Worm (Caenorhabditis elegans) whole organism, L4 larva: ENCODE data around the gene F42A6.2.

Experiments used
- F10B5.3 ChIP-seq: sonication (generic microtip); optimal IDR thresholded peaks from 2 replicates; lab custom pipeline; 2016; ENCODE audit warnings: mild to moderate bottlenecking, missing genetic modification characterization, missing compliant biosample characterization
- T20F7.1 ChIP-seq: fragments of 200-800 bp; sonication (Bioruptor generic); optimal IDR thresholded peaks from 2 replicates; lab custom pipeline; 2018; ENCODE audit warnings: mild to moderate bottlenecking, missing genetic modification characterization, missing compliant biosample characterization
- Y75B8A.6 ChIP-seq: fragments of 200-800 bp; sonication (Bioruptor generic); IDR thresholded peaks from 2 replicates; pipeline ENCODE4 v1.3.6; 2022; ENCODE audit warnings: missing genetic modification reagents, missing genetic modification characterization, missing compliant biosample characterization
- aha-1 ChIP-seq: fragments of 150-350 bp; peaks from one replicate; lab custom pipeline; 2014; ENCODE audit warnings: missing biosample characterization, missing genetic modification characterization
- ama-1 ChIP-seq: fragments of 150-350 bp; optimal IDR thresholded peaks from 2 replicates; lab custom pipeline; 2014; ENCODE audit warnings: inconsistent platforms, mixed read lengths
- arid-1 ChIP-seq: fragments of 200-800 bp; sonication (Bioruptor generic); conservative IDR thresholded peaks from 2 replicates; pipeline ENCODE4 v1.3.6; 2022; ENCODE audit warnings: missing genetic modification reagents, missing genetic modification characterization, missing compliant biosample characterization
- cey-2 ChIP-seq: sonication (generic microtip); optimal IDR thresholded peaks from 3 replicates; lab custom pipeline; 2017; ENCODE audit warnings: missing genetic modification characterization, mild to moderate bottlenecking, missing compliant biosample characterization, antibody characterized with exemption, borderline replicate concordance; ENCODE audit not compliant: insufficient read depth
- daf-16 ChIP-seq, 3 experiments: sonication (generic microtip); optimal IDR thresholded peaks; 2 replicates each; lab custom pipeline; 2016 to 2017; ENCODE audit warnings: missing genetic modification characterization in 3 of 3, missing genetic modification reagents in 3 of 3, mild to moderate bottlenecking in 2 of 3, missing compliant biosample characterization in 2 of 3, missing biosample characterization in 1 of 3, moderate library complexity in 1 of 3
- dmd-6 ChIP-seq: fragments of 200-800 bp; sonication (Bioruptor generic); IDR thresholded peaks from 2 replicates; pipeline ENCODE4 v1.3.6; 2022; ENCODE audit warnings: missing genetic modification reagents, missing genetic modification characterization, missing compliant biosample characterization
- dmd-8 ChIP-seq: fragments of 200-800 bp; sonication (Bioruptor generic); IDR thresholded peaks from 2 replicates; pipeline ENCODE4 v1.3.6; 2022; ENCODE audit warnings: missing genetic modification characterization, missing compliant biosample characterization
- dpl-1 ChIP-seq: fragments of 150-350 bp; optimal IDR thresholded peaks from 2 replicates; lab custom pipeline; 2014; ENCODE audit warnings: missing biosample characterization, missing genetic modification reagents, missing genetic modification characterization
- duxl-1 ChIP-seq: sonication (generic microtip); optimal IDR thresholded peaks from 2 replicates; lab custom pipeline; 2016; ENCODE audit warnings: mild to moderate bottlenecking, missing genetic modification characterization, moderate library complexity, missing compliant biosample characterization; ENCODE audit not compliant: poor library complexity
- dve-1 ChIP-seq: sonication (generic microtip); optimal IDR thresholded peaks from 2 replicates; lab custom pipeline; 2017; ENCODE audit warnings: antibody characterized with exemption, mild to moderate bottlenecking, missing genetic modification characterization, missing compliant biosample characterization; ENCODE audit not compliant: insufficient read depth
- egl-27 ChIP-seq: sonication (generic microtip); optimal IDR thresholded peaks from 3 replicates; lab custom pipeline; 2017; ENCODE audit warnings: missing biosample characterization, missing genetic modification reagents, missing genetic modification characterization
- hlh-11 ChIP-seq: fragments of 200-800 bp; sonication (Bioruptor generic); optimal IDR thresholded peaks from 2 replicates; lab custom pipeline; 2018; ENCODE audit warnings: mild to moderate bottlenecking, missing genetic modification characterization, missing compliant biosample characterization
- lim-7 ChIP-seq: fragments of 200-800 bp; sonication (Bioruptor generic); IDR thresholded peaks from 2 replicates; pipeline ENCODE4 v1.3.6; 2022; ENCODE audit warnings: missing genetic modification characterization, missing compliant biosample characterization
- lin-1 ChIP-seq: fragments of 200-800 bp; sonication (Bioruptor generic); IDR thresholded peaks from 2 replicates; pipeline ENCODE4 v1.3.6; 2022; ENCODE audit warnings: missing genetic modification reagents, missing genetic modification characterization, missing compliant biosample characterization
- lin-15B ChIP-seq: fragments of 150-350 bp; sonication (generic microtip); optimal IDR thresholded peaks from 3 replicates; lab custom pipeline; 2014; ENCODE audit warnings: missing biosample characterization, missing genetic modification characterization
- lin-29 ChIP-seq: fragments of 200-800 bp; sonication (Bioruptor generic); IDR thresholded peaks from 2 replicates; pipeline ENCODE4 v1.3.6; 2022; ENCODE audit warnings: missing genetic modification reagents, missing genetic modification characterization, missing compliant biosample characterization
- lin-38 ChIP-seq: fragments of 200-800 bp; sonication (Bioruptor generic); IDR thresholded peaks from 2 replicates; pipeline ENCODE4 v1.3.6; 2022; ENCODE audit warnings: missing genetic modification reagents, missing genetic modification characterization, missing compliant biosample characterization
- lin-39 ChIP-seq: fragments of 150-350 bp; optimal IDR thresholded peaks from 2 replicates; lab custom pipeline; 2014; ENCODE audit warnings: missing biosample characterization, missing genetic modification reagents, missing genetic modification characterization
- lsy-2 ChIP-seq, 2 experiments: fragments of 150-350 bp in 1 of 2; sonication (generic microtip) in 1 of 2; optimal IDR thresholded peaks; 2 replicates each; lab custom pipeline; 2014 to 2017; ENCODE audit warnings: missing biosample characterization in 2 of 2, missing genetic modification characterization in 2 of 2
- madf-5 ChIP-seq, 2 experiments: fragments of 200-800 bp; sonication (Bioruptor generic); IDR thresholded peaks; 2 replicates each; pipeline ENCODE4 v1.3.6; 2022; ENCODE audit warnings: missing compliant biosample characterization in 2 of 2, missing genetic modification characterization in 2 of 2
- mep-1 ChIP-seq: fragments of 150-350 bp; sonication (generic microtip); optimal IDR thresholded peaks from 3 replicates; lab custom pipeline; 2014; ENCODE audit warnings: missing biosample characterization, missing genetic modification characterization
- mes-2 ChIP-seq: sonication (generic microtip); optimal IDR thresholded peaks from 2 replicates; lab custom pipeline; 2016; ENCODE audit warnings: missing genotype, mild to moderate bottlenecking, missing genetic modification characterization, missing compliant biosample characterization; ENCODE audit not compliant: poor library complexity, severe bottlenecking
- mxl-3 ChIP-seq: fragments of 200-800 bp; sonication (Bioruptor generic); optimal IDR thresholded peaks from 2 replicates; lab custom pipeline; 2018; ENCODE audit warnings: mild to moderate bottlenecking, missing genetic modification characterization, missing compliant biosample characterization
- nhr-102 ChIP-seq: sonication (generic microtip); optimal IDR thresholded peaks from 2 replicates; lab custom pipeline; 2016; ENCODE audit warnings: mild to moderate bottlenecking, missing genetic modification characterization, moderate library complexity, missing compliant biosample characterization
- nhr-25 ChIP-seq: sonication (generic microtip); optimal IDR thresholded peaks from 2 replicates; lab custom pipeline; 2017; ENCODE audit warnings: missing genetic modification characterization, mild to moderate bottlenecking, missing compliant biosample characterization, antibody characterized with exemption, moderate library complexity, borderline replicate concordance; ENCODE audit not compliant: insufficient read depth
- nhr-28 ChIP-seq: fragments of 150-350 bp; optimal IDR thresholded peaks from 2 replicates; lab custom pipeline; 2014; ENCODE audit warnings: missing biosample characterization, missing genetic modification characterization
- nhr-42 ChIP-seq: fragments of 200-800 bp; sonication (Bioruptor generic); IDR thresholded peaks from 2 replicates; pipeline ENCODE4 v1.3.6; 2022; ENCODE audit warnings: missing genetic modification characterization, missing compliant biosample characterization
- nhr-6 ChIP-seq: fragments of 150-350 bp; optimal IDR thresholded peaks from 2 replicates; lab custom pipeline; 2014; ENCODE audit warnings: missing biosample characterization, missing genetic modification characterization
- nhr-77 ChIP-seq: fragments of 150-350 bp; optimal IDR thresholded peaks from 2 replicates; lab custom pipeline; 2014; ENCODE audit warnings: missing biosample characterization, missing genetic modification characterization
- pha-4 ChIP-seq, 2 experiments: fragments of 150-350 bp in 1 of 2; fragments of 200-800 bp in 1 of 2; sonication (Bioruptor generic) in 1 of 2; IDR thresholded peaks in 1 of 2; optimal IDR thresholded peaks in 1 of 2; 2 replicates each; pipeline versions ENCODE4 v1.3.6 to Lab custom; 2014 to 2022; ENCODE audit warnings: missing genetic modification characterization in 2 of 2, missing genetic modification reagents in 2 of 2, missing biosample characterization in 1 of 2, missing compliant biosample characterization in 1 of 2
- pqm-1 ChIP-seq: sonication (generic microtip); optimal IDR thresholded peaks from 2 replicates; lab custom pipeline; 2017; ENCODE audit warnings: missing biosample characterization, missing genetic modification characterization
- saeg-2 ChIP-seq: fragments of 200-800 bp; sonication (Bioruptor generic); IDR thresholded peaks from 2 replicates; pipeline ENCODE4 v1.3.6; 2022; ENCODE audit warnings: missing genetic modification reagents, missing genetic modification characterization, missing compliant biosample characterization
- sdz-12 ChIP-seq: fragments of 200-800 bp; sonication (Bioruptor generic); optimal IDR thresholded peaks from 2 replicates; lab custom pipeline; 2018; ENCODE audit warnings: mild to moderate bottlenecking, missing genetic modification characterization, missing compliant biosample characterization
- tag-97 ChIP-seq: fragments of 200-800 bp; sonication (Bioruptor generic); IDR thresholded peaks from 2 replicates; pipeline ENCODE4 v1.3.6; 2022; ENCODE audit warnings: missing genetic modification characterization, missing compliant biosample characterization
- tra-1 ChIP-seq: fragments of 200-800 bp; sonication (Bioruptor generic); IDR thresholded peaks from 2 replicates; pipeline ENCODE4 v1.3.6; 2022; ENCODE audit warnings: missing genetic modification reagents, missing genetic modification characterization, missing compliant biosample characterization
- unc-62 ChIP-seq, 3 experiments: fragments of 150-350 bp in 1 of 3; sonication (generic microtip); optimal IDR thresholded peaks in 2 of 3; peaks in 1 of 3; 1 replicate in 1 of 3; 2 replicates in 2 of 3; lab custom pipeline; 2014 to 2017; ENCODE audit warnings: missing biosample characterization in 3 of 3, missing genetic modification characterization in 3 of 3, missing genetic modification reagents in 3 of 3, missing genotype in 1 of 3
- zfp-2 ChIP-seq: sonication (generic microtip); optimal IDR thresholded peaks from 2 replicates; lab custom pipeline; 2016; ENCODE audit warnings: mild to moderate bottlenecking, missing genetic modification characterization, missing compliant biosample characterization
- zfp-3 ChIP-seq: fragments of 200-800 bp; sonication (Bioruptor generic); conservative IDR thresholded peaks from 2 replicates; pipeline ENCODE4 v1.3.6; 2022; ENCODE audit warnings: missing genetic modification reagents, missing genetic modification characterization, missing compliant biosample characterization
- zip-11 ChIP-seq: fragments of 200-800 bp; sonication (Bioruptor generic); IDR thresholded peaks from 2 replicates; pipeline ENCODE4 v1.3.6; 2022; ENCODE audit warnings: missing genetic modification characterization, missing compliant biosample characterization
- ztf-7 ChIP-seq: fragments of 150-350 bp; optimal IDR thresholded peaks from 2 replicates; lab custom pipeline; 2014; ENCODE audit warnings: missing biosample characterization, missing genetic modification characterization

F42A6.2 gene

ce11 chrIV:3368638-3369247, 27.5 kb downstream of the F42A6.2 start, which contains the start of gene vha-19:
Gene vha-19, plus strand, starts transcription at chrIV:3369197.
- TF ChIP-seq T20F7.1 (GFP tag; lab: Kevin White, UChicago) (no peak), nhr-6 (no peak), lim-7 (no peak), dmd-8 (GFP tag; lab: Robert Waterston, UW) (no peak), mep-1 (tag; lab: Kevin White, UChicago) (peak; percentile 35), nhr-28 (tag; lab: Kevin White, UChicago) (peak; percentile 24), hlh-11 (peak; percentile 65), mxl-3 (GFP tag; lab: Kevin White, UChicago) (no peak), lin-39 (no peak), arid-1 (GFP tag; lab: Robert Waterston, UW) (no peak), madf-5 (GFP tag; IDR thresholded peaks at IDR 0.05; lab: Robert Waterston, UW) (no peak), lin-15B (tag; lab: Kevin White, UChicago) (no peak), lin-29 (no peak), nhr-25 (tag; lab: Kevin White, UChicago) (no peak), nhr-77 (peak; percentile 13), zfp-3 (no peak), F10B5.3 (tag; lab: Kevin White, UChicago) (no peak), dpl-1 (peak; percentile 23), tag-97 (GFP tag; lab: Robert Waterston, UW) (no peak), lsy-2 (tag; optimal IDR thresholded peaks at IDR 0.05; lab: Kevin White, UChicago) (peak in 1 of 2 experiments; percentile 37), sdz-12 (GFP tag; lab: Kevin White, UChicago) (no peak), mes-2 (tag; lab: Kevin White, UChicago) (peak; percentile 56), pqm-1 (tag; lab: Kevin White, UChicago) (peak; percentile 49), saeg-2 (GFP tag; lab: Robert Waterston, UW) (no peak), zip-11 (GFP tag; lab: Robert Waterston, UW) (no peak), aha-1 (peak; percentile 48)

DNA sequence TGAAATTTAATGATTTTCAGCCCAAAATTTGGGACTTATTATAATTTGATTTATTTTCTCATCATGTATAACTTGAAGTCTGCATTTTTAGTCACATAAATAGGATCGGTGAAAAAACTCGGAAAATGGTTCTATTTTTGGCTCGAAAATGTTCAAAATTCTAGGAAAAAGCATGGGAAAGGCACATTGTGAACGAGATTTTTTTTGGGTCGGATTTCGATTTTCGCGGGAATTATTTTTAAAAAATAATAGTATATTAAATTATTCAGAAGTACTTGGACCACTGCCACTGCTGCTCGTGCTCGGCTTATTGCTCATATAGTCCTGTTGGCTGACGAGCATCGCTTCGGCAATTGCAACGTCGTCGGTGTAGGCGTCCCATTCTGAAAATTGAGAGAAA, 32.1 kb downstream of the F42A6.2 start:
- TF ChIP-seq nhr-102 (tag; lab: Kevin White, UChicago) (no peak), nhr-77 (no peak), zfp-2 (no peak), dmd-8 (GFP tag; lab: Robert Waterston, UW) (0 out of 2 replicates have a peak, but pooled peaks have one; percentile 11), lin-1 (GFP tag; lab: Robert Waterston, UW) (no peak), Y75B8A.6 (GFP tag; lab: Robert Waterston, UW) (no peak), dmd-6 (GFP tag; lab: Robert Waterston, UW) (no peak), egl-27 (tag; lab: Kevin White, UChicago) (no peak), saeg-2 (GFP tag; lab: Robert Waterston, UW) (no peak), cey-2 (tag; lab: Kevin White, UChicago) (no peak), unc-62 (GFP tag; optimal IDR thresholded peaks at IDR 0.05 in 1 of 2; lab: Kevin White, UChicago) (no peak), unc-62 (tag; optimal IDR thresholded peaks at IDR 0.05; lab: Kevin White, UChicago) (no peak), mes-2 (tag; lab: Kevin White, UChicago) (peak; percentile 4), lim-7 (no peak), ztf-7 (tag; lab: Kevin White, UChicago) (no peak), hlh-11 (no peak), tra-1 (GFP tag; lab: Robert Waterston, UW) (0 out of 2 replicates have a peak, but pooled peaks have one; percentile 13), dve-1 (tag; lab: Kevin White, UChicago) (peak; percentile 30), ama-1 (lab: Kevin White, UChicago) (no peak), nhr-42 (GFP tag; lab: Robert Waterston, UW) (no peak), lin-38 (peak; percentile 23; the same call in 1 of the 2 replicates), daf-16 (GFP tag; optimal IDR thresholded peaks at IDR 0.05; lab: Kevin White, UChicago) (no peak), daf-16 (tag; optimal IDR thresholded peaks at IDR 0.05; lab: Kevin White, UChicago) (no peak), pha-4 (GFP tag; IDR thresholded peaks at IDR 0.05; lab: Robert Waterston, UW) (no peak), pha-4 (tag; optimal IDR thresholded peaks at IDR 0.05; lab: Kevin White, UChicago) (no peak), zfp-3 (0 out of 2 replicates have a peak, but pooled peaks have one; percentile 42), mep-1 (tag; lab: Kevin White, UChicago) (no peak), nhr-28 (tag; lab: Kevin White, UChicago) (no peak), dpl-1 (no peak), duxl-1 (tag; lab: Kevin White, UChicago) (peak; percentile 3)
